Worm (Caenorhabditis elegans): Measurements from ENCODE around the gene egl-26.

DNA sequence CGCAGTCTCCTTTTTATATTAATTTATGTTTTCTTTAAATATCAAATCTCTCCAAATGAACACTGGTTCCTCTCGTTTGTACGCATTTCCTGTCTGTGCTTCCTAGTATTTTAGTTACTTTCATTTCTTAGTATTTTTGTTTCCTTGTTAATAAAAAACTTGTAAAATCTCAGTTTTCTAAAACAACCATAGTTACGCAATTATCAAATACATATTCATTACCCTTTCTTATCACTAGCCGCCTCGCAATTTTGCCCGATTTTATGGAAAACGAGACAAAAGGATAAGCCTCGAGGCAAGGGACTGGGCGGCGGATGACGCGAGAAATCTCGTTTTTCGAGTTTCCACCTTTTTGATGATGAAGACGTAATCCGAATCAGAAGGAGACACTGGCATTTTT lies 41.8 kb downstream of the egl-26 start, which contains the start of gene C50D2.1:
- TF ChIP-seq cog-1 (tag; optimal IDR thresholded peaks at IDR 0.05) (no peak), T22C8.4 (GFP tag; IDR thresholded peaks at IDR 0.05) (no peak), ztf-23 (GFP tag; IDR thresholded peaks at IDR 0.05) (no peak), tab-1 (GFP tag; IDR thresholded peaks at IDR 0.05) (no peak), klf-2 (GFP tag; conservative IDR thresholded peaks at IDR 0.05) (no peak), flt-1 (GFP tag; IDR thresholded peaks at IDR 0.05) (no peak), ref-1 (GFP tag; conservative IDR thresholded peaks at IDR 0.05) (no peak), ztf-29 (GFP tag; IDR thresholded peaks at IDR 0.05) (no peak)

All from whole organism, midembryonic.